Fruit fly (Drosophila melanogaster) whole organism, adult: ENCODE data around the gene CG9205.

Experiments used
- CG11617 ChIP-seq: fragments of 200-800 bp; sonication (Bioruptor generic); optimal IDR thresholded peaks from 2 replicates; lab custom pipeline; 2017; ENCODE audit warnings: mild to moderate bottlenecking, missing biosample characterization, missing genetic modification reagents, missing genetic modification characterization
- CG12768 ChIP-seq: fragments of 200-800 bp; sonication (Bioruptor generic); optimal IDR thresholded peaks from 2 replicates; lab custom pipeline; 2017; ENCODE audit warnings: missing biosample characterization, missing genetic modification characterization, mild to moderate bottlenecking, moderate library complexity, missing genetic modification reagents
- CG14711 ChIP-seq: fragments of 200-800 bp; sonication (Bioruptor generic); optimal IDR thresholded peaks from 2 replicates; lab custom pipeline; 2018; ENCODE audit warnings: missing biosample characterization, mild to moderate bottlenecking, missing genetic modification characterization, moderate library complexity
- CG1620 ChIP-seq: fragments of 200-800 bp; sonication (Bioruptor generic); optimal IDR thresholded peaks from 2 replicates; lab custom pipeline; 2016; ENCODE audit warnings: missing biosample characterization, missing genetic modification characterization
- CG33017 ChIP-seq: fragments of 200-800 bp; sonication (Bioruptor generic); optimal IDR thresholded peaks from 2 replicates; lab custom pipeline; 2018; ENCODE audit warnings: missing biosample characterization, mild to moderate bottlenecking, missing genetic modification characterization, moderate library complexity
- CG5204 ChIP-seq: fragments of 200-800 bp; sonication (Bioruptor generic); optimal IDR thresholded peaks from 2 replicates; lab custom pipeline; 2016; ENCODE audit warnings: missing biosample characterization, missing genetic modification characterization
- CG7045 ChIP-seq: fragments of 200-800 bp; sonication (Bioruptor generic); optimal IDR thresholded peaks from 2 replicates; lab custom pipeline; 2017; ENCODE audit warnings: missing biosample characterization, mild to moderate bottlenecking, missing genetic modification characterization
- CG7101 ChIP-seq: fragments of 200-800 bp; sonication (Bioruptor generic); optimal IDR thresholded peaks from 2 replicates; lab custom pipeline; 2018; ENCODE audit warnings: missing biosample characterization, mild to moderate bottlenecking, missing genetic modification characterization, moderate library complexity
- Clk ChIP-seq: fragments of 200-800 bp; sonication (Bioruptor generic); optimal IDR thresholded peaks from 2 replicates; lab custom pipeline; 2017; ENCODE audit warnings: missing biosample characterization, missing genetic modification characterization
- Crg-1 ChIP-seq: fragments of 200-800 bp; sonication (Bioruptor generic); optimal IDR thresholded peaks from 2 replicates; lab custom pipeline; 2016; ENCODE audit warnings: missing biosample characterization, missing genetic modification characterization
- Hr96 ChIP-seq: fragments of 200-800 bp; sonication (Bioruptor generic); optimal IDR thresholded peaks from 2 replicates; lab custom pipeline; 2016; ENCODE audit warnings: missing biosample characterization, missing genetic modification characterization
- Mnt ChIP-seq: fragments of 200-800 bp; sonication (Bioruptor generic); optimal IDR thresholded peaks from 2 replicates; lab custom pipeline; 2016; ENCODE audit warnings: missing biosample characterization, mild to moderate bottlenecking, missing genetic modification characterization
- bab1 ChIP-seq: fragments of 200-800 bp; sonication (Bioruptor generic); optimal IDR thresholded peaks from 3 replicates; lab custom pipeline; 2019; ENCODE audit warnings: missing biosample characterization, mild to moderate bottlenecking, missing genetic modification characterization, moderate library complexity
- cic ChIP-seq: fragments of 200-800 bp; sonication (Bioruptor generic); optimal IDR thresholded peaks from 2 replicates; lab custom pipeline; 2017; ENCODE audit warnings: missing biosample characterization, mild to moderate bottlenecking, missing genetic modification characterization, moderate library complexity
- cnc ChIP-seq, 2 experiments: fragments of >200 bp; optimal IDR thresholded peaks; 2 replicates each; lab custom pipeline; 2017
- kay ChIP-seq: fragments of 200-800 bp; sonication (Bioruptor generic); peaks from one replicate; lab custom pipeline; 2016; ENCODE audit warnings: missing biosample characterization, missing genetic modification characterization, borderline replicate concordance
- ovo ChIP-seq: fragments of 200-800 bp; sonication (Bioruptor generic); optimal IDR thresholded peaks from 2 replicates; lab custom pipeline; 2016; ENCODE audit warnings: missing biosample characterization, missing genetic modification characterization
- pad ChIP-seq: fragments of 200-800 bp; sonication (Bioruptor generic); optimal IDR thresholded peaks from 3 replicates; lab custom pipeline; 2017; ENCODE audit warnings: missing biosample characterization, missing genetic modification characterization, mild to moderate bottlenecking, moderate library complexity, missing genetic modification reagents
- tj ChIP-seq: fragments of 200-800 bp; sonication (Bioruptor generic); optimal IDR thresholded peaks from 3 replicates; lab custom pipeline; 2017; ENCODE audit warnings: missing biosample characterization, mild to moderate bottlenecking, missing genetic modification characterization, moderate library complexity
- toe ChIP-seq: fragments of 200-800 bp; sonication (Bioruptor generic); optimal IDR thresholded peaks from 2 replicates; lab custom pipeline; 2016; ENCODE audit warnings: missing biosample characterization, missing genetic modification characterization

Gene CG9205

dm6 chr3L:1007513-1008459 is 26.7 kb upstream of the CG9205 start:
- TF ChIP-seq CG11617 (GFP tag; lab: Kevin White, UChicago) = peak; percentile 79
- TF ChIP-seq cic (GFP tag; lab: Kevin White, UChicago) = peak; percentile 57
- peak; percentile 81 for TF ChIP-seq CG14711 (tag; lab: Kevin White, UChicago)
- peak; percentile 81 for TF ChIP-seq CG12768 (GFP tag; lab: Kevin White, UChicago)
- TF ChIP-seq pad = peak; percentile 51
- peak; percentile 19 for TF ChIP-seq Crg-1 (GFP tag; lab: Kevin White, UChicago)
- no peak for TF ChIP-seq CG5204
- TF ChIP-seq CG7045 (GFP tag; lab: Kevin White, UChicago) = peak; percentile 78
- TF ChIP-seq CG33017 (tag; lab: Kevin White, UChicago) = peak; percentile 70
- TF ChIP-seq ovo (GFP tag; lab: Kevin White, UChicago) = peak; percentile 3
- TF ChIP-seq cnc (optimal IDR thresholded peaks at IDR 0.05; lab: Kevin White, UChicago) = no peak
- peak; percentile 83 for TF ChIP-seq Hr96
- peak; percentile 6 for TF ChIP-seq toe (GFP tag; lab: Kevin White, UChicago)
- peak; percentile 81 for TF ChIP-seq CG7101 (tag; lab: Kevin White, UChicago)
- no peak for TF ChIP-seq CG1620 (GFP tag; lab: Kevin White, UChicago)
- peak; percentile 30 for TF ChIP-seq bab1
- peak; percentile 33 for TF ChIP-seq tj (GFP tag; lab: Kevin White, UChicago)
- TF ChIP-seq Mnt = peak; percentile 75
- TF ChIP-seq Clk (GFP tag; lab: Kevin White, UChicago) = peak; percentile 55
- TF ChIP-seq kay (GFP tag; lab: Kevin White, UChicago) = peak; percentile 21

DNA sequence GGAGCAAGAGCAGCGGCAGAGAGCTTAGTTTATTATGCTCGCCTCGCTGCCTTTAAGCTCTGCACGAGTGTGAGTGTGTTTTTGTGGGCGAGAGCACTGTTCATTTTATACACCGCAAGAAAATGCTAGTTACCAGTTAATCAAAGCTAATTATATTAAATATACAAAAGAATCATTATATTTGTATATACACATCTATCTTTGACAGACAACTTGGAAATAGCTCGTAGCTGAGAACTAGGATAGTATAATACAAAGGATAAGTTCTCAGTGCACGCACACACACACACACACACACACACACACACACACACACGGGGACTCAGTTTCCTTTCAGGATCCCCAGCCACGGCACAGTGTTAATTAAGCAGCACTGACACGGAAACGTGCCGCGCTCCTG is 23.5 kb upstream of the CG9205 start:
- no peak for TF ChIP-seq cic (GFP tag; lab: Kevin White, UChicago)
- peak; percentile 31 for TF ChIP-seq CG7045 (GFP tag; lab: Kevin White, UChicago)

DNA sequence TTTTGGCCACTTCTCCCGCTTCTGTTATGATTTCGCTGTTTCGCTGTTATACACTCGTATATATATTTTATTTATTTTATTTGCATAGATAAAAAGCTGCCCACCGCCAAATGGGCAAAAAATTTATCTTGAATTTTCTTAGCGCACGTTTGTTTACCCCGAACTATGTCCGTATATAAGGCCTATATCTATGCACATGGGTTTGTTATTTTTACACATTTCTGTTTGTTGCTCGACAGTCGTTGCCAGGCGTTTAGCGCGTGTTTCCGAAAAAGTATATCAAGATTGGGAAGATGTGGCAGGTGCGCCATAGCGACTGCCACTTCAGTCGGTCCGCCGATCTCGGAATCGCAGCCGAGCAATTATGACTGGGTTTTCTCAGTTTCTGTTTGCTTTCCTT is 14.6 kb upstream of the CG9205 start:
- TF ChIP-seq pad (no peak), CG33017 (tag; lab: Kevin White, UChicago) (no peak), cnc (optimal IDR thresholded peaks at IDR 0.05; lab: Kevin White, UChicago) (no peak), Clk (GFP tag; lab: Kevin White, UChicago) (no peak), Mnt (no peak), CG11617 (GFP tag; lab: Kevin White, UChicago) (no peak), CG7045 (GFP tag; lab: Kevin White, UChicago) (no peak), CG5204 (no peak), kay (GFP tag; lab: Kevin White, UChicago) (no peak), CG1620 (GFP tag; lab: Kevin White, UChicago) (no peak), CG14711 (tag; lab: Kevin White, UChicago) (no peak), bab1 (no peak), Hr96 (no peak), CG12768 (GFP tag; lab: Kevin White, UChicago) (no peak)

DNA sequence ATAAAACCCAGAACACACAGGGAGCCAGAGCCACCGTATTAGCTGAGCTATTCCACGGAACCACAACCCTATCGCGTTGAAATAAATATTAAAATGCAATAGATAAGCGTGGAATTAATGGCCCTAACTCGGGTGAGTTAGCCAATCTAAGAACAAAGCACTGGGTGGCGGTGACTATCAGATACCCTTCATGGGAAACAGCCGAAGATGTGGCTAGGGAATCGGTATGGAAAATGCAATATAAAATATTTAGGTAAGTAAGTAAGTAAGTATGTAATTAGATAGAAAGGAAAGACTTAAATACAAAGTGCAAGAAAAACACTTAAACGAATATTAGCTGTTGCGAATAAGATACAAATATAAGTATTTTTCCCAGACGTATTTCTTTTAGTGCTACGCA is 12.9 kb upstream of the CG9205 start:
- TF ChIP-seq Hr96 (no peak), CG11617 (GFP tag; lab: Kevin White, UChicago) (no peak), CG5204 (no peak), kay (GFP tag; lab: Kevin White, UChicago) (no peak), cnc (optimal IDR thresholded peaks at IDR 0.05; lab: Kevin White, UChicago) (no peak), cic (GFP tag; lab: Kevin White, UChicago) (no peak), CG12768 (GFP tag; lab: Kevin White, UChicago) (no peak), tj (GFP tag; lab: Kevin White, UChicago) (no peak), CG7101 (tag; lab: Kevin White, UChicago) (no peak), ovo (GFP tag; lab: Kevin White, UChicago) (no peak), pad (no peak), toe (GFP tag; lab: Kevin White, UChicago) (no peak), CG7045 (GFP tag; lab: Kevin White, UChicago) (no peak), Mnt (no peak), bab1 (no peak), Crg-1 (GFP tag; lab: Kevin White, UChicago) (no peak), Clk (GFP tag; lab: Kevin White, UChicago) (no peak), CG1620 (GFP tag; lab: Kevin White, UChicago) (no peak), CG14711 (tag; lab: Kevin White, UChicago) (no peak)

dm6 chr3L:1022206-1022605 is 12.3 kb upstream of the CG9205 start:
- TF ChIP-seq CG1620 (GFP tag; lab: Kevin White, UChicago) = no peak
- TF ChIP-seq toe (GFP tag; lab: Kevin White, UChicago) = no peak
- TF ChIP-seq CG12768 (GFP tag; lab: Kevin White, UChicago) = no peak

dm6 chr3L:1022783-1023182 is 11.7 kb upstream of the CG9205 start:
- peak; percentile 18 for TF ChIP-seq CG12768 (GFP tag; lab: Kevin White, UChicago)
- no peak for TF ChIP-seq tj (GFP tag; lab: Kevin White, UChicago)
- peak; percentile 7 for TF ChIP-seq bab1
